Fruit fly (Drosophila melanogaster) whole organism, embryonic: ENCODE data around the gene Cisd2.

Experiments used
- Adf1 ChIP-seq: fragments of 200-800 bp; sonication (Bioruptor generic); IDR thresholded peaks from 2 replicates; pipeline ENCODE4 v1.3.6; 2022; ENCODE audit warnings: missing biosample characterization, missing genetic modification characterization
- Bteb2 ChIP-seq: fragments of 200-800 bp; sonication (Bioruptor generic); optimal IDR thresholded peaks from 2 replicates; lab custom pipeline; 2016; ENCODE audit warnings: missing biosample characterization, missing genetic modification characterization
- CG10267 ChIP-seq: fragments of 200-800 bp; sonication (Bioruptor generic); optimal IDR thresholded peaks from 2 replicates; lab custom pipeline; 2018; ENCODE audit warnings: missing biosample characterization, mild to moderate bottlenecking, missing genetic modification characterization, moderate library complexity
- CG11504 ChIP-seq: fragments of 200-800 bp; sonication (Bioruptor generic); optimal IDR thresholded peaks from 3 replicates; lab custom pipeline; 2019; ENCODE audit warnings: missing biosample characterization, mild to moderate bottlenecking, missing genetic modification characterization, moderate library complexity
- CG12104 ChIP-seq: fragments of 200-800 bp; sonication (Bioruptor generic); optimal IDR thresholded peaks from 3 replicates; lab custom pipeline; 2016; ENCODE audit warnings: missing biosample characterization, missing genetic modification characterization
- CG12659 ChIP-seq: fragments of 200-800 bp; sonication (Bioruptor generic); optimal IDR thresholded peaks from 3 replicates; lab custom pipeline; 2017; ENCODE audit warnings: mild to moderate bottlenecking, missing biosample characterization, missing genetic modification reagents, missing genetic modification characterization
- CG13296 ChIP-seq: fragments of 200-800 bp; sonication (Bioruptor generic); optimal IDR thresholded peaks from 3 replicates; lab custom pipeline; 2018; ENCODE audit warnings: missing biosample characterization, mild to moderate bottlenecking, missing genetic modification characterization
- CG15514 ChIP-seq: fragments of 200-800 bp; sonication (Bioruptor generic); optimal IDR thresholded peaks from 3 replicates; lab custom pipeline; 2017; ENCODE audit warnings: missing biosample characterization, missing genetic modification characterization, mild to moderate bottlenecking, moderate library complexity, missing genetic modification reagents
- CG1792 ChIP-seq: fragments of 200-800 bp; sonication (Bioruptor generic); optimal IDR thresholded peaks from 2 replicates; lab custom pipeline; 2016; ENCODE audit warnings: missing biosample characterization, missing genetic modification characterization
- CG1832 ChIP-seq: fragments of 200-800 bp; sonication (Bioruptor generic); optimal IDR thresholded peaks from 2 replicates; lab custom pipeline; 2017; ENCODE audit warnings: missing biosample characterization, mild to moderate bottlenecking, missing genetic modification characterization, inconsistent platforms
- CG2712 ChIP-seq: fragments of 200-800 bp; optimal IDR thresholded peaks from 3 replicates; lab custom pipeline; 2019; ENCODE audit warnings: missing biosample characterization, mild to moderate bottlenecking, missing genetic modification characterization, moderate library complexity
- CG2875 ChIP-seq: fragments of 200-800 bp; sonication (Bioruptor generic); optimal IDR thresholded peaks from 2 replicates; lab custom pipeline; 2017; ENCODE audit warnings: missing biosample characterization, mild to moderate bottlenecking, missing genetic modification characterization, missing genetic modification reagents
- CG32767 ChIP-seq: fragments of 200-800 bp; sonication (Bioruptor generic); IDR thresholded peaks from 2 replicates; pipeline ENCODE4 v1.3.6; 2022; ENCODE audit warnings: missing biosample characterization, missing genetic modification characterization
- CG4328 ChIP-seq: fragments of 200-800 bp; sonication (Bioruptor generic); optimal IDR thresholded peaks from 3 replicates; lab custom pipeline; 2017; ENCODE audit warnings: missing biosample characterization, missing genetic modification reagents, missing genetic modification characterization
- CG4617 ChIP-seq: fragments of 200-800 bp; sonication (Bioruptor generic); optimal IDR thresholded peaks from 3 replicates; lab custom pipeline; 2016; ENCODE audit warnings: missing biosample characterization, missing genetic modification characterization, borderline replicate concordance
- CG4730 ChIP-seq: fragments of 200-800 bp; sonication (Bioruptor generic); IDR thresholded peaks from 2 replicates; pipeline ENCODE4 v1.3.6; 2022; ENCODE audit warnings: missing biosample characterization, missing genetic modification characterization
- CG6175 ChIP-seq: fragments of 200-800 bp; sonication (Bioruptor generic); IDR thresholded peaks from 3 replicates; pipeline ENCODE4 v1.3.6; 2022; ENCODE audit warnings: missing biosample characterization, missing genetic modification characterization
- CG8388 ChIP-seq: fragments of 200-800 bp; sonication (Bioruptor generic); optimal IDR thresholded peaks from 2 replicates; lab custom pipeline; 2019; ENCODE audit warnings: missing biosample characterization, mild to moderate bottlenecking, missing genetic modification characterization, moderate library complexity
- CG8924 ChIP-seq: fragments of 200-800 bp; optimal IDR thresholded peaks from 3 replicates; lab custom pipeline; 2019; ENCODE audit warnings: missing biosample characterization, mild to moderate bottlenecking, missing genetic modification characterization, moderate library complexity
- Dek ChIP-seq: fragments of 200-800 bp; sonication (Bioruptor generic); optimal IDR thresholded peaks from 3 replicates; lab custom pipeline; 2019; ENCODE audit warnings: missing biosample characterization, mild to moderate bottlenecking, missing genetic modification characterization, moderate library complexity
- Dll ChIP-seq: fragments of 200-800 bp; sonication (Bioruptor generic); IDR thresholded peaks from 4 replicates; pipeline ENCODE4 v1.3.6; 2022; ENCODE audit warnings: missing biosample characterization, missing genetic modification characterization; ENCODE audit not compliant: partially characterized antibody
- E2f2 ChIP-seq: fragments of 200-800 bp; sonication (Bioruptor generic); IDR thresholded peaks from 2 replicates; pipeline ENCODE4 v1.3.6; 2022; ENCODE audit warnings: missing biosample characterization, missing genetic modification characterization
- Ets97D ChIP-seq: fragments of 200-800 bp; sonication (Bioruptor generic); optimal IDR thresholded peaks from 3 replicates; lab custom pipeline; 2016; ENCODE audit warnings: missing biosample characterization, missing genetic modification characterization
- Gug ChIP-seq: fragments of 200-800 bp; sonication (Bioruptor generic); IDR thresholded peaks from 4 replicates; pipeline ENCODE4 v1.3.6; 2022; ENCODE audit warnings: missing biosample characterization, missing genetic modification characterization
- HHEX ChIP-seq: fragments of 200-800 bp; sonication (Bioruptor generic); optimal IDR thresholded peaks from 3 replicates; lab custom pipeline; 2017; ENCODE audit warnings: missing biosample characterization, mild to moderate bottlenecking, missing genetic modification characterization, missing genetic modification reagents
- HLH54F ChIP-seq: fragments of 200-800 bp; sonication (Bioruptor generic); optimal IDR thresholded peaks from 3 replicates; lab custom pipeline; 2016; ENCODE audit warnings: missing biosample characterization, missing genetic modification characterization
- Hey ChIP-seq: fragments of 200-800 bp; sonication (Bioruptor generic); optimal IDR thresholded peaks from 3 replicates; lab custom pipeline; 2018; ENCODE audit warnings: missing biosample characterization, mild to moderate bottlenecking, missing genetic modification characterization
- Lhr ChIP-seq: fragments of 200-800 bp; sonication (Bioruptor generic); optimal IDR thresholded peaks from 3 replicates; lab custom pipeline; 2017; ENCODE audit warnings: mild to moderate bottlenecking, missing biosample characterization, missing genetic modification reagents, missing genetic modification characterization
- MESR4 ChIP-seq: fragments of 200-800 bp; sonication (Bioruptor generic); optimal IDR thresholded peaks from 2 replicates; lab custom pipeline; 2018; ENCODE audit warnings: missing biosample characterization, mild to moderate bottlenecking, missing genetic modification characterization, moderate library complexity
- NfI ChIP-seq: fragments of 200-800 bp; sonication (Bioruptor generic); optimal IDR thresholded peaks from 3 replicates; lab custom pipeline; 2018; ENCODE audit warnings: missing biosample characterization, mild to moderate bottlenecking, missing genetic modification characterization, moderate library complexity
- Sin3A ChIP-seq: fragments of >200 bp; optimal IDR thresholded peaks from 2 replicates; lab custom pipeline; 2018
- abd-A ChIP-seq: fragments of 200-800 bp; sonication (Bioruptor generic); optimal IDR thresholded peaks from 3 replicates; lab custom pipeline; 2019; ENCODE audit warnings: missing biosample characterization, mild to moderate bottlenecking, missing genetic modification characterization, moderate library complexity
- ap ChIP-seq: fragments of 200-800 bp; sonication (Bioruptor generic); IDR thresholded peaks from 2 replicates; pipeline ENCODE4 v1.3.6; 2022; ENCODE audit warnings: missing biosample characterization, missing genetic modification characterization
- cas ChIP-seq: fragments of 200-800 bp; sonication (Bioruptor generic); IDR thresholded peaks from 2 replicates; pipeline ENCODE4 v1.3.6; 2022; ENCODE audit warnings: missing biosample characterization, missing genetic modification characterization
- chn ChIP-seq: fragments of 200-800 bp; sonication (Bioruptor generic); optimal IDR thresholded peaks from 2 replicates; lab custom pipeline; 2016; ENCODE audit warnings: missing biosample characterization, missing genetic modification characterization
- da ChIP-seq: fragments of 200-800 bp; sonication (Bioruptor generic); optimal IDR thresholded peaks from 2 replicates; lab custom pipeline; 2016; ENCODE audit warnings: missing biosample characterization, missing genetic modification characterization
- dm ChIP-seq: fragments of 200-800 bp; sonication (Bioruptor generic); optimal IDR thresholded peaks from 3 replicates; lab custom pipeline; 2016; ENCODE audit warnings: missing biosample characterization, missing genetic modification characterization
- eve ChIP-seq, 2 experiments: fragments of >200 bp; optimal IDR thresholded peaks; 2 replicates each; lab custom pipeline; 2017; ENCODE audit warnings: missing biosample characterization in 2 of 2, missing genetic modification characterization in 2 of 2
- exex ChIP-seq: fragments of 200-800 bp; sonication (Bioruptor generic); optimal IDR thresholded peaks from 4 replicates; lab custom pipeline; 2018; ENCODE audit warnings: missing biosample characterization, mild to moderate bottlenecking, missing genetic modification characterization, moderate library complexity
- gcm2 ChIP-seq: fragments of 200-800 bp; sonication (Bioruptor generic); optimal IDR thresholded peaks from 2 replicates; lab custom pipeline; 2016; ENCODE audit warnings: missing biosample characterization, missing genetic modification characterization
- hb ChIP-seq: fragments of 200-800 bp; sonication (Bioruptor generic); IDR thresholded peaks from 3 replicates; pipeline ENCODE4 v1.3.6; 2022; ENCODE audit warnings: missing biosample characterization, missing genetic modification characterization; ENCODE audit not compliant: partially characterized antibody
- jing ChIP-seq: fragments of 200-800 bp; sonication (Bioruptor generic); optimal IDR thresholded peaks from 2 replicates; lab custom pipeline; 2018; ENCODE audit warnings: missing biosample characterization, mild to moderate bottlenecking, missing genetic modification characterization
- klu ChIP-seq: fragments of 200-800 bp; sonication (Bioruptor generic); IDR thresholded peaks from 2 replicates; pipeline ENCODE4 v1.3.6; 2022; ENCODE audit warnings: missing biosample characterization, missing genetic modification characterization
- schlank ChIP-seq: fragments of 200-800 bp; sonication (Bioruptor generic); optimal IDR thresholded peaks from 2 replicates; lab custom pipeline; 2018; ENCODE audit warnings: missing biosample characterization, mild to moderate bottlenecking, missing genetic modification characterization
- sima ChIP-seq: fragments of 200-800 bp; sonication (Bioruptor generic); optimal IDR thresholded peaks from 2 replicates; lab custom pipeline; 2016; ENCODE audit warnings: missing biosample characterization, missing genetic modification characterization
- slp2 ChIP-seq: fragments of 200-800 bp; sonication (Bioruptor generic); optimal IDR thresholded peaks from 2 replicates; lab custom pipeline; 2016; ENCODE audit warnings: missing biosample characterization, missing genetic modification characterization
- tup ChIP-seq: fragments of 200-800 bp; sonication (Bioruptor generic); optimal IDR thresholded peaks from 2 replicates; lab custom pipeline; 2016; ENCODE audit warnings: missing biosample characterization, mild to moderate bottlenecking, missing genetic modification characterization, moderate library complexity
- unpg ChIP-seq: fragments of 200-800 bp; sonication (Bioruptor generic); optimal IDR thresholded peaks from 3 replicates; lab custom pipeline; 2018; ENCODE audit warnings: missing biosample characterization, mild to moderate bottlenecking, missing genetic modification characterization, moderate library complexity

The Cisd2 gene

dm6 chr3R:29204612-29205480, 18.4 kb downstream of the Cisd2 start (continued):
- TF ChIP-seq klu (0 out of 2 replicates have a peak, but pooled peaks have one; percentile 7), MESR4 (GFP tag; lab: Kevin White, UChicago) (no peak), CG12659 (GFP tag; lab: Kevin White, UChicago) (peak; percentile 63), abd-A (tag; lab: Kevin White, UChicago) (no peak), Sin3A (no peak), CG4617 (GFP tag; lab: Kevin White, UChicago) (peak; percentile 28), CG13296 (GFP tag; lab: Kevin White, UChicago) (peak; percentile 50), slp2 (GFP tag; lab: Kevin White, UChicago) (peak; percentile 55), CG8924 (tag; lab: Kevin White, UChicago) (peak; percentile 77), CG1832 (GFP tag; lab: Kevin White, UChicago) (no peak), exex (tag; lab: Kevin White, UChicago) (no peak), CG10267 (tag; lab: Kevin White, UChicago) (peak; percentile 68), chn (peak; percentile 73), CG8388 (GFP tag; lab: Kevin White, UChicago) (peak; percentile 79), Dll (GFP tag; lab: Robert Waterston, UW) (no peak), Dek (peak; percentile 48), Hey (tag; lab: Kevin White, UChicago) (no peak), Gug (peak; percentile 68), schlank (tag; lab: Kevin White, UChicago) (no peak), CG12104 (GFP tag; lab: Kevin White, UChicago) (peak; percentile 46), sima (no peak), Bteb2 (GFP tag; lab: Kevin White, UChicago) (peak; percentile 52), unpg (peak; percentile 85), Lhr (GFP tag; lab: Kevin White, UChicago) (peak; percentile 56), tup (GFP tag; lab: Kevin White, UChicago) (no peak), dm (peak; percentile 42), HHEX (GFP tag; lab: Kevin White, UChicago) (peak; percentile 70), cas (no peak), da (GFP tag; lab: Kevin White, UChicago) (peak; percentile 43), HLH54F (peak; percentile 25), CG6175 (GFP tag; lab: Robert Waterston, UW) (no peak), CG4328 (GFP tag; lab: Kevin White, UChicago) (peak; percentile 44), CG15514 (GFP tag; lab: Kevin White, UChicago) (peak; percentile 31), Adf1 (no peak; the same call in 1 of the 2 replicates), CG1792 (peak; percentile 45), jing (GFP tag; lab: Kevin White, UChicago) (peak; percentile 73), CG4730 (GFP tag; lab: Robert Waterston, UW) (peak; percentile 40), E2f2 (peak; percentile 36; the same call in 1 of the 2 replicates), CG32767 (peak; percentile 65), NfI (GFP tag; lab: Kevin White, UChicago) (peak; percentile 57), CG11504 (peak; percentile 88), eve (GFP tag; optimal IDR thresholded peaks at IDR 0.05; lab: Kevin White, UChicago) (peak in 1 of 2 experiments; percentile 94), Ets97D (GFP tag; lab: Kevin White, UChicago) (peak; percentile 27), ap (peak; percentile 68), CG2875 (GFP tag; lab: Kevin White, UChicago) (peak; percentile 81), CG2712 (tag; lab: Kevin White, UChicago) (peak; percentile 86), gcm2 (GFP tag; lab: Kevin White, UChicago) (peak; percentile 33), hb (GFP tag; lab: Robert Waterston, UW) (0 out of 3 replicates have a peak, but pooled peaks have one; percentile 15)
